Worm (Caenorhabditis elegans) whole organism, L3 larva: ENCODE data around the gene R01H2.1.

Experiments used
- aly-2 ChIP-seq: fragments of 150-350 bp; optimal IDR thresholded peaks from 2 replicates; lab custom pipeline; 2014; ENCODE audit warnings: missing biosample characterization, missing genetic modification characterization
- egl-27 ChIP-seq: sonication (generic microtip); optimal IDR thresholded peaks from 4 replicates; lab custom pipeline; 2017; ENCODE audit warnings: missing biosample characterization, missing genetic modification reagents, missing genetic modification characterization
- elt-3 ChIP-seq, 3 experiments: fragments of 150-350 bp in 1 of 3; sonication (generic microtip) in 2 of 3; optimal IDR thresholded peaks; 2 replicates in 2 of 3; 4 replicates in 1 of 3; lab custom pipeline; 2014 to 2017; ENCODE audit warnings: missing biosample characterization in 3 of 3, missing genetic modification characterization in 3 of 3
- nhr-11 ChIP-seq: fragments of 150-350 bp; optimal IDR thresholded peaks from 2 replicates; lab custom pipeline; 2014; ENCODE audit warnings: missing biosample characterization, missing genetic modification characterization
- nhr-76 ChIP-seq: fragments of 150-350 bp; sonication (generic microtip); optimal IDR thresholded peaks from 5 replicates; lab custom pipeline; 2014; ENCODE audit warnings: missing biosample characterization, missing genetic modification characterization
- ztf-4 ChIP-seq: fragments of 150-350 bp; optimal IDR thresholded peaks from 2 replicates; lab custom pipeline; 2014; ENCODE audit warnings: missing biosample characterization, missing genetic modification characterization

- no peak for TF ChIP-seq ztf-4
- TF ChIP-seq nhr-11 (tag; lab: Kevin White, UChicago): no peak
- TF ChIP-seq elt-3 (tag; optimal IDR thresholded peaks at IDR 0.05; lab: Kevin White, UChicago): no peak
- no peak for TF ChIP-seq nhr-76 (tag; lab: Kevin White, UChicago)
- no peak for TF ChIP-seq aly-2 (tag; lab: Kevin White, UChicago)
- TF ChIP-seq egl-27: no peak
These were observed 44.2 kb downstream of the R01H2.1 start for ce11 chrIII:7106854-7107253.
